Worm (Caenorhabditis elegans) whole organism, L2 larva: Measurements from ENCODE around the gene npp-27.

Experiments
- R02D3.7 ChIP-seq: fragments of 150-350 bp; optimal IDR thresholded peaks from 2 replicates; lab custom pipeline; 2014; ENCODE audit warnings: missing biosample characterization, missing genetic modification characterization
- alr-1 ChIP-seq: fragments of 150-350 bp; optimal IDR thresholded peaks from 2 replicates; lab custom pipeline; 2014; ENCODE audit warnings: missing biosample characterization, missing genetic modification characterization
- ama-1 ChIP-seq: fragments of 150-350 bp; optimal IDR thresholded peaks from 2 replicates; lab custom pipeline; 2018; ENCODE audit warnings: inconsistent platforms
- egl-27 ChIP-seq: sonication (generic microtip); optimal IDR thresholded peaks from 3 replicates; lab custom pipeline; 2017; ENCODE audit warnings: missing biosample characterization, missing genetic modification reagents, missing genetic modification characterization
- lin-39 ChIP-seq: fragments of 150-350 bp; optimal IDR thresholded peaks from 2 replicates; lab custom pipeline; 2014; ENCODE audit warnings: missing biosample characterization, missing genetic modification reagents, missing genetic modification characterization
- nhr-25 ChIP-seq: fragments of 150-350 bp; sonication (generic microtip); optimal IDR thresholded peaks from 3 replicates; lab custom pipeline; 2014; ENCODE audit warnings: missing biosample characterization, missing genetic modification characterization
- nhr-6 ChIP-seq: fragments of 150-350 bp; optimal IDR thresholded peaks from 2 replicates; lab custom pipeline; 2014; ENCODE audit warnings: missing biosample characterization, missing genetic modification characterization
- skn-1 ChIP-seq: sonication (generic microtip); optimal IDR thresholded peaks from 2 replicates; lab custom pipeline; 2017; ENCODE audit warnings: missing biosample characterization, missing genetic modification characterization
- sma-9 ChIP-seq, 2 experiments: fragments of 150-350 bp in 1 of 2; sonication (generic microtip) in 1 of 2; optimal IDR thresholded peaks; 2 replicates each; lab custom pipeline; 2014 to 2016; ENCODE audit warnings: missing genetic modification characterization in 2 of 2, mild to moderate bottlenecking in 1 of 2, missing biosample characterization in 1 of 2, missing compliant biosample characterization in 1 of 2, missing genetic modification reagents in 1 of 2, moderate library complexity in 1 of 2
- unc-62 ChIP-seq: fragments of 150-350 bp; optimal IDR thresholded peaks from 2 replicates; lab custom pipeline; 2014; ENCODE audit warnings: missing biosample characterization, missing genetic modification reagents, missing genetic modification characterization

- TF ChIP-seq egl-27 (tag; lab: Kevin White, UChicago) (no peak), nhr-25 (tag; lab: Kevin White, UChicago) (no peak), ama-1 (no peak), alr-1 (no peak), R02D3.7 (no peak), unc-62 (GFP tag; lab: Kevin White, UChicago) (no peak), sma-9 (GFP tag; optimal IDR thresholded peaks at IDR 0.05; lab: Kevin White, UChicago) (no peak), sma-9 (tag; optimal IDR thresholded peaks at IDR 0.05; lab: Kevin White, UChicago) (no peak), lin-39 (tag; lab: Kevin White, UChicago) (no peak), nhr-6 (no peak), skn-1 (no peak)
These were observed 30.9 kb upstream of the npp-27 start, which contains the start of gene exc-9 for ce11 chrIV:7940919-7941318.
